Fruit fly (Drosophila melanogaster): ENCODE data around the gene unc80.

- TF ChIP-seq ttk (optimal IDR thresholded peaks at IDR 0.05) (no peak), h (optimal IDR thresholded peaks at IDR 0.05) (no peak), psq (optimal IDR thresholded peaks at IDR 0.05) (no peak), insv (optimal IDR thresholded peaks at IDR 0.05) (no peak), Sin3A (optimal IDR thresholded peaks at IDR 0.05) (no peak), Myc (optimal IDR thresholded peaks at IDR 0.05) (no peak)
Observed at dm6 chr3R:27692645-27693307, 30.5 kb downstream of the unc80 start.
